Fruit fly (Drosophila melanogaster) whole organism, pupa: Measurements from ENCODE around the gene lawc.

Experiments used
- CG10348 ChIP-seq: fragments of 200-800 bp; sonication (Bioruptor generic); IDR thresholded peaks from 2 replicates; pipeline ENCODE4 v1.3.6; 2022; ENCODE audit warnings: missing biosample characterization, missing genetic modification characterization
- CG12605 ChIP-seq: fragments of 200-800 bp; sonication (Bioruptor generic); IDR thresholded peaks from 2 replicates; pipeline ENCODE4 v1.3.6; 2022; ENCODE audit warnings: missing biosample characterization, missing genetic modification characterization
- CG13204 ChIP-seq: fragments of 200-800 bp; sonication (Bioruptor generic); optimal IDR thresholded peaks from 2 replicates; lab custom pipeline; 2018; ENCODE audit warnings: missing biosample characterization, mild to moderate bottlenecking, missing genetic modification characterization, moderate library complexity
- CG34367 ChIP-seq: fragments of 200-800 bp; sonication (Bioruptor generic); optimal IDR thresholded peaks from 2 replicates; lab custom pipeline; 2018; ENCODE audit warnings: missing biosample characterization, mild to moderate bottlenecking, missing genetic modification characterization
- CG4496 ChIP-seq: fragments of 200-800 bp; sonication (Bioruptor generic); IDR thresholded peaks from 3 replicates; pipeline ENCODE4 v1.3.6; 2022; ENCODE audit warnings: missing biosample characterization, missing genetic modification characterization
- CG8301 ChIP-seq: fragments of 200-800 bp; sonication (Bioruptor generic); optimal IDR thresholded peaks from 2 replicates; lab custom pipeline; 2018; ENCODE audit warnings: missing biosample characterization, mild to moderate bottlenecking, missing genetic modification characterization
- CG9948 ChIP-seq: fragments of 200-800 bp; sonication (Bioruptor generic); optimal IDR thresholded peaks from 2 replicates; lab custom pipeline; 2018; ENCODE audit warnings: missing biosample characterization, mild to moderate bottlenecking, missing genetic modification characterization, moderate library complexity
- Pif1A ChIP-seq: fragments of 200-800 bp; sonication (Bioruptor generic); optimal IDR thresholded peaks from 3 replicates; lab custom pipeline; 2016; ENCODE audit warnings: missing biosample characterization, missing genetic modification characterization
- Pif1B ChIP-seq: fragments of 200-800 bp; sonication (Bioruptor generic); optimal IDR thresholded peaks from 3 replicates; lab custom pipeline; 2016; ENCODE audit warnings: missing biosample characterization, missing genetic modification characterization

dm6 chrX:8444883-8445572 lies 33.6 kb upstream of the lawc start:
- TF ChIP-seq CG4496 (GFP tag; lab: Robert Waterston, UW): no peak
- no peak for TF ChIP-seq Pif1A (GFP tag; lab: Kevin White, UChicago)
- TF ChIP-seq CG34367 (tag; lab: Kevin White, UChicago): no peak
- TF ChIP-seq CG9948 (tag; lab: Kevin White, UChicago): no peak
- TF ChIP-seq CG8301: no peak
- TF ChIP-seq CG13204 (GFP tag; lab: Kevin White, UChicago): no peak
- no peak for TF ChIP-seq CG12605
- no peak for TF ChIP-seq Pif1B (GFP tag; lab: Kevin White, UChicago)
- no peak for TF ChIP-seq CG10348 (GFP tag; lab: Robert Waterston, UW)
